2 worm cellular contexts compared by ENCODE assay signal in genomic region chrX:10321401-10321800, ce11.
A peak's percentile ranks its signal among the peaks of the same experiment; 100 is the strongest.
TF ChIP-seq lines count a peak whose summit lies in the region.

No protein-coding gene starts in this region.

TF ChIP-seq in whole organism, L4 larva, 104 proteins besides CTCF, POLR2A, EP300 and RAD21:
- TF ChIP-seq F49E8.2 (tag; optimal IDR thresholded peaks at IDR 0.05; lab: Kevin White, UChicago; ENCODE audit: borderline replicate concordance): no peak
- TF ChIP-seq ceh-62 (tag; optimal IDR thresholded peaks at IDR 0.05; lab: Kevin White, UChicago): no peak
- TF ChIP-seq lim-7 (GFP tag; IDR thresholded peaks at IDR 0.05; lab: Robert Waterston, UW): no peak
- TF ChIP-seq set-16 (GFP tag; IDR thresholded peaks at IDR 0.05; lab: Robert Waterston, UW): peak; percentile 79
- peak; percentile 93 for TF ChIP-seq aha-1 (tag; lab: Kevin White, UChicago)
- TF ChIP-seq lin-15B (tag; optimal IDR thresholded peaks at IDR 0.05; lab: Kevin White, UChicago): no peak
- TF ChIP-seq ceh-20 (GFP tag; IDR thresholded peaks at IDR 0.05; lab: Robert Waterston, UW): no peak
- no peak for TF ChIP-seq spr-1 (tag; optimal IDR thresholded peaks at IDR 0.05; lab: Kevin White, UChicago)
- no peak for TF ChIP-seq fkh-10 (GFP tag; optimal IDR thresholded peaks at IDR 0.05; lab: Kevin White, UChicago)

TF ChIP-seq in whole organism, young adult, 124 proteins besides CTCF, POLR2A, EP300 and RAD21:
- 0 out of 2 replicates have a peak, but pooled peaks have one; percentile 25 for TF ChIP-seq cebp-2 (GFP tag; IDR thresholded peaks at IDR 0.05; lab: Robert Waterston, UW)
- TF ChIP-seq attf-3 (GFP tag; conservative IDR thresholded peaks at IDR 0.05; lab: Robert Waterston, UW): no peak
- no peak for TF ChIP-seq lin-35 (GFP tag; optimal IDR thresholded peaks at IDR 0.05; lab: Kevin White, UChicago)
- TF ChIP-seq egrh-3 (GFP tag; IDR thresholded peaks at IDR 0.05; lab: Robert Waterston, UW): peak; percentile 40; the same call in 1 of the 2 replicates
